Fruit fly (Drosophila melanogaster) Kc167 (cell line): ENCODE data around the gene CG17378.

Experiments
- Myc ChIP-seq: fragments of >200 bp; optimal IDR thresholded peaks from 2 replicates; lab custom pipeline; 2017; ENCODE audit warnings: missing external identifiers
- Sin3A ChIP-seq: fragments of >200 bp; optimal IDR thresholded peaks from 2 replicates; lab custom pipeline; 2018; ENCODE audit warnings: missing external identifiers
- h ChIP-seq: fragments of >200 bp; optimal IDR thresholded peaks from 3 replicates; lab custom pipeline; 2018; ENCODE audit warnings: missing external identifiers
- insv ChIP-seq: fragments of >200 bp; optimal IDR thresholded peaks from 3 replicates; lab custom pipeline; 2018; ENCODE audit warnings: missing external identifiers
- psq ChIP-seq: fragments of >200 bp; optimal IDR thresholded peaks from 2 replicates; lab custom pipeline; 2017; ENCODE audit warnings: missing external identifiers
- ttk ChIP-seq: sonication (Bioruptor generic); optimal IDR thresholded peaks from 2 replicates; lab custom pipeline; 2017; ENCODE audit warnings: missing external identifiers

- TF ChIP-seq insv (lab: Kevin White, UChicago) = no peak
- TF ChIP-seq h = no peak
- TF ChIP-seq Myc (lab: Kevin White, UChicago) = no peak
- TF ChIP-seq psq (lab: Kevin White, UChicago) = no peak
- no peak for TF ChIP-seq Sin3A (lab: Kevin White, UChicago)
- no peak for TF ChIP-seq ttk (lab: Kevin White, UChicago)
Observed at dm6 chr2L:6785583-6785982, 11.7 kb downstream of the CG17378 start.
